Worm (Caenorhabditis elegans) whole organism, mixed stage, embryonic: Measurements from ENCODE around the gene frpr-13.
"Not testable (repeated sequence)": the region's sequence is repeated elsewhere in the genome, so short reads cannot be mapped to it uniquely, and the experiment has no call there.

ENCODE experiments used
- M03D4.4 ChIP-seq: sonication (generic microtip); optimal IDR thresholded peaks from 2 replicates; lab custom pipeline; 2017; ENCODE audit warnings: mild to moderate bottlenecking, missing genetic modification characterization, missing compliant biosample characterization
- bed-3 ChIP-seq: fragments of 200-800 bp; sonication (Bioruptor generic); optimal IDR thresholded peaks from 3 replicates; lab custom pipeline; 2018; ENCODE audit warnings: mild to moderate bottlenecking, missing genetic modification characterization, moderate library complexity, missing compliant biosample characterization
- blmp-1 ChIP-seq: fragments of 150-350 bp; optimal IDR thresholded peaks from 2 replicates; lab custom pipeline; 2014; ENCODE audit warnings: missing biosample characterization, missing genetic modification characterization
- ceh-39 ChIP-seq: fragments of 150-350 bp; optimal IDR thresholded peaks from 2 replicates; lab custom pipeline; 2014; ENCODE audit warnings: missing biosample characterization, missing genetic modification characterization
- ceh-43 ChIP-seq: fragments of 200-800 bp; sonication (Bioruptor generic); optimal IDR thresholded peaks from 2 replicates; lab custom pipeline; 2018; ENCODE audit warnings: mild to moderate bottlenecking, missing genetic modification characterization, moderate library complexity, missing compliant biosample characterization
- ceh-83 ChIP-seq: fragments of 200-800 bp; sonication (Bioruptor generic); optimal IDR thresholded peaks from 2 replicates; lab custom pipeline; 2018; ENCODE audit warnings: mild to moderate bottlenecking, missing genetic modification characterization, missing compliant biosample characterization
- ces-1 ChIP-seq: fragments of 150-350 bp; optimal IDR thresholded peaks from 2 replicates; lab custom pipeline; 2014; ENCODE audit warnings: missing biosample characterization, missing genetic modification reagents, missing genetic modification characterization
- cnd-1 ChIP-seq: fragments of 200-800 bp; sonication (Bioruptor generic); optimal IDR thresholded peaks from 2 replicates; lab custom pipeline; 2018; ENCODE audit warnings: mild to moderate bottlenecking, missing genetic modification characterization, missing compliant biosample characterization
- drap-1 ChIP-seq: fragments of 200-800 bp; sonication (Bioruptor generic); optimal IDR thresholded peaks from 3 replicates; lab custom pipeline; 2018; ENCODE audit warnings: mild to moderate bottlenecking, missing genetic modification characterization, missing compliant biosample characterization
- elt-1 ChIP-seq: sonication (generic microtip); optimal IDR thresholded peaks from 2 replicates; lab custom pipeline; 2017; ENCODE audit warnings: missing genetic modification characterization, mild to moderate bottlenecking, missing compliant biosample characterization, antibody characterized with exemption, moderate library complexity, borderline replicate concordance; ENCODE audit not compliant: insufficient read depth
- elt-3 ChIP-seq: fragments of 150-350 bp; optimal IDR thresholded peaks from 2 replicates; lab custom pipeline; 2014; ENCODE audit warnings: missing biosample characterization, missing genetic modification characterization
- flh-1 ChIP-seq: fragments of 200-800 bp; sonication (Bioruptor generic); optimal IDR thresholded peaks from 2 replicates; lab custom pipeline; 2018; ENCODE audit warnings: mild to moderate bottlenecking, missing genetic modification characterization, moderate library complexity, missing compliant biosample characterization
- ham-2 ChIP-seq: fragments of 200-800 bp; sonication (Bioruptor generic); optimal IDR thresholded peaks from 2 replicates; lab custom pipeline; 2018; ENCODE audit warnings: mild to moderate bottlenecking, missing genetic modification characterization, missing compliant biosample characterization
- hlh-1 ChIP-seq: fragments of 150-350 bp; optimal IDR thresholded peaks from 2 replicates; lab custom pipeline; 2014; ENCODE audit warnings: missing biosample characterization, missing genetic modification reagents, missing genetic modification characterization
- lin-13 ChIP-seq: fragments of 150-350 bp; optimal IDR thresholded peaks from 2 replicates; lab custom pipeline; 2014; ENCODE audit warnings: missing biosample characterization, missing genetic modification characterization
- lin-32 ChIP-seq: fragments of 200-800 bp; sonication (Bioruptor generic); optimal IDR thresholded peaks from 2 replicates; lab custom pipeline; 2018; ENCODE audit warnings: mild to moderate bottlenecking, missing genetic modification characterization, missing compliant biosample characterization
- lsy-2 ChIP-seq: fragments of 150-350 bp; optimal IDR thresholded peaks from 2 replicates; lab custom pipeline; 2014; ENCODE audit warnings: missing biosample characterization, missing genetic modification characterization
- mab-5 ChIP-seq: fragments of 150-350 bp; optimal IDR thresholded peaks from 2 replicates; lab custom pipeline; 2014; ENCODE audit warnings: missing biosample characterization, missing genetic modification characterization
- mep-1 ChIP-seq: fragments of 150-350 bp; optimal IDR thresholded peaks from 2 replicates; lab custom pipeline; 2017; ENCODE audit warnings: missing biosample characterization, missing genetic modification reagents, missing genetic modification characterization, inconsistent platforms
- mls-2 ChIP-seq: sonication (generic microtip); optimal IDR thresholded peaks from 2 replicates; lab custom pipeline; 2016; ENCODE audit warnings: mild to moderate bottlenecking, missing genetic modification characterization, moderate library complexity, missing compliant biosample characterization
- nhr-12 ChIP-seq: fragments of 150-350 bp; optimal IDR thresholded peaks from 2 replicates; lab custom pipeline; 2014; ENCODE audit warnings: missing biosample characterization, missing genetic modification characterization
- nhr-2 ChIP-seq: fragments of 150-350 bp; optimal IDR thresholded peaks from 2 replicates; lab custom pipeline; 2014; ENCODE audit warnings: missing biosample characterization, missing genetic modification characterization
- nhr-237 ChIP-seq: fragments of 150-350 bp; optimal IDR thresholded peaks from 2 replicates; lab custom pipeline; 2014; ENCODE audit warnings: missing biosample characterization, missing genetic modification characterization
- nhr-28 ChIP-seq: fragments of 150-350 bp; optimal IDR thresholded peaks from 2 replicates; lab custom pipeline; 2014; ENCODE audit warnings: missing biosample characterization, missing genetic modification characterization
- nhr-76 ChIP-seq: sonication (generic microtip); optimal IDR thresholded peaks from 2 replicates; lab custom pipeline; 2017; ENCODE audit warnings: missing biosample characterization, missing genetic modification characterization
- pha-4 ChIP-seq: fragments of 150-350 bp; optimal IDR thresholded peaks from 2 replicates; lab custom pipeline; 2018; ENCODE audit warnings: missing biosample characterization, missing genetic modification reagents, missing genetic modification characterization
- snpc-4 ChIP-seq: fragments of 150-350 bp; optimal IDR thresholded peaks from 2 replicates; lab custom pipeline; 2014; ENCODE audit warnings: missing biosample characterization, missing genetic modification characterization
- sptf-1 ChIP-seq: sonication (generic microtip); optimal IDR thresholded peaks from 2 replicates; lab custom pipeline; 2017; ENCODE audit warnings: mild to moderate bottlenecking, missing genetic modification characterization, moderate library complexity, missing compliant biosample characterization
- zip-8 ChIP-seq: fragments of 150-350 bp; optimal IDR thresholded peaks from 2 replicates; lab custom pipeline; 2014; ENCODE audit warnings: missing biosample characterization, missing genetic modification characterization
- ztf-11 ChIP-seq: fragments of 150-350 bp; optimal IDR thresholded peaks from 2 replicates; lab custom pipeline; 2014; ENCODE audit warnings: missing biosample characterization, missing genetic modification characterization

frpr-13 gene

DNA sequence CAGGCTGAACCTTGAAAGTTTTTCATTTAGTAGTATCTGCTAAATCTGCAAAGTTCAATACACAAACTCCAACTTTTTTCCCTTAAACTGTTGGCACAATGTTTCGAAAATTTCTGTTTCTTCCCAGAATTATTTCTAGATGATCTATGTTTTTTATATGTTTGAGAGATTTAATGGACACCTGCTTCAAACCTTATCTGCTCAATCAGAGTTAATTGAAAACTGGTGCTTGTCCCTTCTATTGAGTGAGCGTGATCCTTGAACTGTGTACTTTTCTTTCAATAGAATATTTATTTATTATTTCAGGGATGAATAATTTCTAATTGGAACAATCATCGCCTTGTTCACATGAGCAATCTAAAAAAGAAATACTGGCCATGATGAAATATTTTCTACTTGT, at the start of gene frpr-13:
TSS of gene frpr-13 (plus strand) at position 301 of the 400 bp plus-strand sequence.
- no peak for TF ChIP-seq sptf-1
- TF ChIP-seq lin-32 (GFP tag; lab: Kevin White, UChicago), result no peak
- TF ChIP-seq mls-2, result no peak
- no peak for TF ChIP-seq zip-8 (tag; lab: Kevin White, UChicago)
- TF ChIP-seq flh-1, result no peak
- no peak for TF ChIP-seq ces-1 (GFP tag; lab: Kevin White, UChicago)
- no peak for TF ChIP-seq pha-4 (tag; lab: Kevin White, UChicago)
- no peak for TF ChIP-seq mep-1 (tag; lab: Kevin White, UChicago)
- TF ChIP-seq nhr-237 (tag; lab: Kevin White, UChicago), result no peak
- TF ChIP-seq lsy-2 (tag; lab: Kevin White, UChicago), result no peak
- no peak for TF ChIP-seq ceh-39 (tag; lab: Kevin White, UChicago)
- TF ChIP-seq cnd-1 (tag; lab: Kevin White, UChicago), result no peak
- TF ChIP-seq bed-3 (GFP tag; lab: Kevin White, UChicago), result no peak
- no peak for TF ChIP-seq mab-5 (tag; lab: Kevin White, UChicago)

- TF ChIP-seq lin-32 (GFP tag; lab: Kevin White, UChicago); ztf-11; nhr-2 (tag; lab: Kevin White, UChicago): not testable (repeated sequence)
- TF ChIP-seq, all 35 proteins: peak for 0; not testable (repeated sequence) for 35
Measured at ce11 chrV:8861949-8862348, 36.9 kb upstream of the frpr-13 start, which contains the start of gene F07B7.12. TSS of gene F07B7.12 (minus strand) at chrV:8862049.

- not testable (repeated sequence) for TF ChIP-seq sptf-1; lsy-2 (tag; lab: Kevin White, UChicago); elt-1
- TF ChIP-seq, all 35 proteins: peak for 0; not testable (repeated sequence) for 35
Measured at ce11 chrV:8897942-8898419, 875 bp upstream of the frpr-13 start, which contains the start of the genes his-17 and his-18. TSS of gene his-17 (minus strand) at chrV:8897992. TSS of gene his-18 (plus strand) at chrV:8898228.

ce11 chrV:8902697-8903096, 3.8 kb downstream of the frpr-13 start, which contains the start of gene frpr-12:
TSS of gene frpr-12 (plus strand) at chrV:8902997.
- TF ChIP-seq ztf-11 (no peak), hlh-1 (no peak), elt-1 (no peak), nhr-76 (tag; lab: Kevin White, UChicago) (no peak), sptf-1 (no peak), lin-13 (no peak), mls-2 (no peak), ceh-39 (tag; lab: Kevin White, UChicago) (no peak), ham-2 (GFP tag; lab: Kevin White, UChicago) (no peak), mab-5 (tag; lab: Kevin White, UChicago) (no peak), blmp-1 (tag; lab: Kevin White, UChicago) (no peak), flh-1 (no peak), lin-32 (GFP tag; lab: Kevin White, UChicago) (no peak)

DNA sequence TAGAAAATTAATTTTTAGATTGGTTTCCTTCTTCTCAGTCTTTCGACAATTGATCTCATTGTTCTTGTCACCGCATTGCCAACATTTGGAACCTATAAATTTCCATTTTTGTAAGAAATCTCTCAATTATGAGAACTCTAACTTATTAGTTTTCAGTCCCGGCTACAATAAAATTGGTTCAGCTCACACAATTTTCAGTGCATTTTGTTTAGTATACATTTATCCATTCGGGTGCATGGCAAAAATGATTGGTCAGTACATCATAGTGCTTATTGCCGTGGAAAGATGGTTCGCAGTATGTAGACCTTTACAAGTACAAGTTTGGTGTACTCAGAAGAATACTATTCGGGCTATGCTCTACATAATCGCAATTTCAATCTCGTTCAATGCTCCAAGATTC, 5.1 kb downstream of the frpr-13 start:
- TF ChIP-seq elt-3 (no peak), mep-1 (tag; lab: Kevin White, UChicago) (no peak), ceh-83 (no peak), nhr-237 (tag; lab: Kevin White, UChicago) (no peak), nhr-76 (tag; lab: Kevin White, UChicago) (no peak)

ce11 chrV:8905656-8906055, 6.8 kb downstream of the frpr-13 start:
- no peak for TF ChIP-seq ham-2 (GFP tag; lab: Kevin White, UChicago)
- TF ChIP-seq bed-3 (GFP tag; lab: Kevin White, UChicago), result no peak
- TF ChIP-seq sptf-1, result no peak
- TF ChIP-seq lin-13, result no peak
- no peak for TF ChIP-seq drap-1 (GFP tag; lab: Kevin White, UChicago)
- no peak for TF ChIP-seq ztf-11
- no peak for TF ChIP-seq snpc-4 (tag; lab: Kevin White, UChicago)
- TF ChIP-seq flh-1, result no peak
- no peak for TF ChIP-seq nhr-28 (tag; lab: Kevin White, UChicago)
- no peak for TF ChIP-seq nhr-12 (tag; lab: Kevin White, UChicago)
- no peak for TF ChIP-seq ceh-39 (tag; lab: Kevin White, UChicago)
- no peak for TF ChIP-seq M03D4.4 (tag; lab: Kevin White, UChicago)
- TF ChIP-seq mab-5 (tag; lab: Kevin White, UChicago), result no peak
- TF ChIP-seq ceh-43 (GFP tag; lab: Kevin White, UChicago), result no peak
- no peak for TF ChIP-seq elt-3
- TF ChIP-seq zip-8 (tag; lab: Kevin White, UChicago), result no peak
